Worm (Caenorhabditis elegans) whole organism, young adult: ENCODE results near the gene dph-7.
A peak's percentile ranks its signal among the peaks of the same experiment; 100 is the strongest.

Source experiments
- B0035.1 ChIP-seq: sonication (generic microtip); optimal IDR thresholded peaks from 2 replicates; lab custom pipeline; 2016; ENCODE audit warnings: missing genetic modification characterization, mild to moderate bottlenecking, missing compliant biosample characterization, missing genotype, missing genetic modification reagents
- B0336.3 ChIP-seq: fragments of 200-800 bp; sonication (Bioruptor generic); IDR thresholded peaks from 2 replicates; pipeline ENCODE4 v1.3.6; 2022; ENCODE audit warnings: missing genetic modification characterization, missing compliant biosample characterization
- F22D6.2 ChIP-seq: sonication (generic microtip); optimal IDR thresholded peaks from 2 replicates; lab custom pipeline; 2016; ENCODE audit warnings: mild to moderate bottlenecking, missing genetic modification characterization, missing compliant biosample characterization
- F37B4.10 ChIP-seq: fragments of 200-800 bp; sonication (Bioruptor generic); IDR thresholded peaks from 2 replicates; pipeline ENCODE4 v1.3.6; 2022; ENCODE audit warnings: missing genetic modification characterization, missing compliant biosample characterization
- F52B5.7 ChIP-seq: sonication (generic microtip); optimal IDR thresholded peaks from 2 replicates; lab custom pipeline; 2016; ENCODE audit warnings: mild to moderate bottlenecking, missing genetic modification characterization, missing compliant biosample characterization
- F55B11.4 ChIP-seq: sonication (generic microtip); optimal IDR thresholded peaks from 2 replicates; lab custom pipeline; 2016; ENCODE audit warnings: missing compliant biosample characterization, missing genetic modification characterization, borderline replicate concordance; ENCODE audit not compliant: insufficient read depth
- F57A8.1 ChIP-seq: fragments of 200-800 bp; sonication (Bioruptor generic); optimal IDR thresholded peaks from 2 replicates; lab custom pipeline; 2018; ENCODE audit warnings: mild to moderate bottlenecking, missing genetic modification characterization, moderate library complexity, missing compliant biosample characterization
- K11D2.4 ChIP-seq: fragments of 200-800 bp; sonication (Bioruptor generic); IDR thresholded peaks from 2 replicates; pipeline ENCODE4 v1.3.6; 2022; ENCODE audit warnings: missing genetic modification reagents, missing genetic modification characterization, missing compliant biosample characterization
- K12H6.12 ChIP-seq: fragments of 200-800 bp; sonication (Bioruptor generic); optimal IDR thresholded peaks from 2 replicates; lab custom pipeline; 2018; ENCODE audit warnings: mild to moderate bottlenecking, missing genetic modification characterization, missing compliant biosample characterization
- T26A5.8 ChIP-seq: sonication (generic microtip); optimal IDR thresholded peaks from 2 replicates; lab custom pipeline; 2016; ENCODE audit warnings: missing genetic modification characterization, missing compliant biosample characterization
- Y53G8AR.9 ChIP-seq: fragments of 200-800 bp; sonication (Bioruptor generic); conservative IDR thresholded peaks from 2 replicates; pipeline ENCODE4 v1.3.6; 2022; ENCODE audit warnings: missing genetic modification reagents, missing genetic modification characterization, missing compliant biosample characterization
- Y95B8A.8 ChIP-seq: fragments of 200-800 bp; sonication (Bioruptor generic); IDR thresholded peaks from 2 replicates; pipeline ENCODE4 v1.3.6; 2022; ENCODE audit warnings: missing genetic modification reagents, missing genetic modification characterization, missing compliant biosample characterization
- atf-7 ChIP-seq: sonication (generic microtip); optimal IDR thresholded peaks from 2 replicates; lab custom pipeline; 2017; ENCODE audit warnings: mild to moderate bottlenecking, missing genetic modification characterization, missing compliant biosample characterization
- athp-1 ChIP-seq: sonication (generic microtip); optimal IDR thresholded peaks from 2 replicates; lab custom pipeline; 2017; ENCODE audit warnings: mild to moderate bottlenecking, missing genetic modification characterization, missing compliant biosample characterization
- attf-5 ChIP-seq: fragments of 200-800 bp; sonication (Bioruptor generic); optimal IDR thresholded peaks from 2 replicates; lab custom pipeline; 2018; ENCODE audit warnings: mild to moderate bottlenecking, missing genetic modification characterization, missing compliant biosample characterization
- attf-6 ChIP-seq: fragments of 200-800 bp; sonication (Bioruptor generic); IDR thresholded peaks from 2 replicates; pipeline ENCODE4 v1.3.6; 2022; ENCODE audit warnings: missing genetic modification reagents, missing genetic modification characterization, missing compliant biosample characterization
- bed-1 ChIP-seq: fragments of 200-800 bp; sonication (Bioruptor generic); IDR thresholded peaks from 2 replicates; pipeline ENCODE4 v1.3.6; 2022; ENCODE audit warnings: missing genetic modification reagents, missing genetic modification characterization, missing compliant biosample characterization
- cebp-1 ChIP-seq, 2 experiments: fragments of 200-800 bp in 1 of 2; sonication (Bioruptor generic) in 1 of 2; sonication (generic microtip) in 1 of 2; IDR thresholded peaks in 1 of 2; optimal IDR thresholded peaks in 1 of 2; 2 replicates each; pipeline versions ENCODE4 v1.3.6 to Lab custom; 2017 to 2022; ENCODE audit warnings: missing compliant biosample characterization in 2 of 2, missing genetic modification characterization in 2 of 2, mild to moderate bottlenecking in 1 of 2, missing genetic modification reagents in 1 of 2, moderate library complexity in 1 of 2
- ceh-100 ChIP-seq: fragments of 200-800 bp; sonication (Bioruptor generic); IDR thresholded peaks from 2 replicates; pipeline ENCODE4 v1.3.6; 2022; ENCODE audit warnings: missing genetic modification reagents, missing genetic modification characterization, missing compliant biosample characterization
- ceh-58 ChIP-seq: fragments of 200-800 bp; sonication (Bioruptor generic); IDR thresholded peaks from 2 replicates; pipeline ENCODE4 v1.3.6; 2022; ENCODE audit warnings: missing genetic modification characterization, missing compliant biosample characterization
- chd-7 ChIP-seq: sonication (generic microtip); optimal IDR thresholded peaks from 2 replicates; lab custom pipeline; 2016; ENCODE audit warnings: mild to moderate bottlenecking, missing genetic modification characterization, moderate library complexity, missing compliant biosample characterization
- dox-1 ChIP-seq: fragments of 200-800 bp; sonication (Bioruptor generic); IDR thresholded peaks from 2 replicates; pipeline ENCODE4 v1.3.6; 2022; ENCODE audit warnings: missing genetic modification reagents, missing genetic modification characterization, missing compliant biosample characterization
- dpl-1 ChIP-seq: fragments of 150-350 bp; optimal IDR thresholded peaks from 2 replicates; lab custom pipeline; 2014; ENCODE audit warnings: missing biosample characterization, missing genetic modification reagents, missing genetic modification characterization
- efl-1 ChIP-seq: fragments of 150-350 bp; optimal IDR thresholded peaks from 2 replicates; lab custom pipeline; 2014; ENCODE audit warnings: missing biosample characterization, missing genetic modification reagents, missing genetic modification characterization
- egrh-3 ChIP-seq: fragments of 200-800 bp; sonication (Bioruptor generic); IDR thresholded peaks from 2 replicates; pipeline ENCODE4 v1.3.6; 2022; ENCODE audit warnings: missing genetic modification reagents, missing genetic modification characterization, missing compliant biosample characterization
- ekl-4 ChIP-seq: fragments of 200-800 bp; sonication (Bioruptor generic); IDR thresholded peaks from 2 replicates; pipeline ENCODE4 v1.3.6; 2022; ENCODE audit warnings: missing genetic modification reagents, missing genetic modification characterization, missing compliant biosample characterization
- fkh-3 ChIP-seq: sonication (generic microtip); optimal IDR thresholded peaks from 2 replicates; lab custom pipeline; 2016; ENCODE audit warnings: mild to moderate bottlenecking, missing genetic modification characterization, missing compliant biosample characterization
- him-1 ChIP-seq: sonication (generic microtip); optimal IDR thresholded peaks from 2 replicates; lab custom pipeline; 2016; ENCODE audit warnings: missing genotype, missing genetic modification reagents, missing genetic modification characterization, missing compliant biosample characterization
- hmg-20 ChIP-seq: fragments of 200-800 bp; sonication (Bioruptor generic); IDR thresholded peaks from 2 replicates; pipeline ENCODE4 v1.3.6; 2022; ENCODE audit warnings: missing genetic modification reagents, missing genetic modification characterization, missing compliant biosample characterization
- hsf-1 ChIP-seq: fragments of 200-800 bp; sonication (Bioruptor generic); IDR thresholded peaks from 2 replicates; pipeline ENCODE4 v1.3.6; 2022; ENCODE audit warnings: missing genetic modification reagents, missing genetic modification characterization, missing compliant biosample characterization
- lag-1 ChIP-seq: fragments of 200-800 bp; sonication (Bioruptor generic); IDR thresholded peaks from 2 replicates; pipeline ENCODE4 v1.3.6; 2022; ENCODE audit warnings: missing genetic modification reagents, missing genetic modification characterization, missing compliant biosample characterization
- lin-40 ChIP-seq: sonication (generic microtip); optimal IDR thresholded peaks from 2 replicates; lab custom pipeline; 2016; ENCODE audit warnings: missing genetic modification characterization, mild to moderate bottlenecking, missing compliant biosample characterization, missing genotype, missing genetic modification reagents
- lsy-27 ChIP-seq: sonication (generic microtip); optimal IDR thresholded peaks from 2 replicates; lab custom pipeline; 2017; ENCODE audit warnings: missing genetic modification characterization, mild to moderate bottlenecking, missing compliant biosample characterization, antibody characterized with exemption, missing genotype, borderline replicate concordance; ENCODE audit not compliant: insufficient read depth
- mcd-1 ChIP-seq: fragments of 200-800 bp; sonication (Bioruptor generic); IDR thresholded peaks from 2 replicates; pipeline ENCODE4 v1.3.6; 2022; ENCODE audit warnings: missing genetic modification reagents, missing genetic modification characterization, missing compliant biosample characterization
- nhr-179 ChIP-seq: sonication (generic microtip); optimal IDR thresholded peaks from 2 replicates; lab custom pipeline; 2016; ENCODE audit warnings: mild to moderate bottlenecking, missing genetic modification characterization, missing compliant biosample characterization
- nhr-80 ChIP-seq: sonication (generic microtip); optimal IDR thresholded peaks from 2 replicates; lab custom pipeline; 2016; ENCODE audit warnings: missing genetic modification characterization, missing compliant biosample characterization
- rec-8 ChIP-seq, 2 experiments: sonication (generic microtip); optimal IDR thresholded peaks; 2 replicates each; lab custom pipeline; 2016; ENCODE audit warnings: mild to moderate bottlenecking in 2 of 2, missing genetic modification characterization in 2 of 2, missing genetic modification reagents in 2 of 2, missing genotype in 2 of 2, missing biosample characterization in 1 of 2, missing compliant biosample characterization in 1 of 2, moderate library complexity in 1 of 2
- snpc-1.3 ChIP-seq: sonication (generic microtip); optimal IDR thresholded peaks from 2 replicates; lab custom pipeline; 2017; ENCODE audit warnings: missing genetic modification characterization, mild to moderate bottlenecking, missing compliant biosample characterization, antibody characterized with exemption, moderate library complexity, missing genotype, missing genetic modification reagents; ENCODE audit not compliant: insufficient read depth
- snpc-3.4 ChIP-seq: sonication (generic microtip); optimal IDR thresholded peaks from 2 replicates; lab custom pipeline; 2017; ENCODE audit warnings: missing genetic modification characterization, mild to moderate bottlenecking, missing compliant biosample characterization, antibody characterized with exemption, moderate library complexity, missing genotype, missing genetic modification reagents
- tbp1 ChIP-seq: fragments of 200-800 bp; sonication (Bioruptor generic); optimal IDR thresholded peaks from 2 replicates; lab custom pipeline; 2018; ENCODE audit warnings: mild to moderate bottlenecking, missing genetic modification characterization, missing compliant biosample characterization
- tbx-9 ChIP-seq: sonication (generic microtip); optimal IDR thresholded peaks from 2 replicates; lab custom pipeline; 2016; ENCODE audit warnings: borderline replicate concordance, missing genetic modification characterization, inconsistent platforms, missing compliant biosample characterization
- tlf-1 ChIP-seq: fragments of 200-800 bp; sonication (Bioruptor generic); optimal IDR thresholded peaks from 2 replicates; lab custom pipeline; 2018; ENCODE audit warnings: mild to moderate bottlenecking, missing genetic modification characterization, missing compliant biosample characterization
- zfh-2 ChIP-seq: fragments of 200-800 bp; sonication (Bioruptor generic); conservative IDR thresholded peaks from 2 replicates; pipeline ENCODE4 v1.3.6; 2022; ENCODE audit warnings: missing genetic modification reagents, missing genetic modification characterization, missing compliant biosample characterization
- ztf-26 ChIP-seq: sonication (generic microtip); optimal IDR thresholded peaks from 2 replicates; lab custom pipeline; 2017; ENCODE audit warnings: missing genetic modification characterization, missing compliant biosample characterization
- ztf-3 ChIP-seq: fragments of 200-800 bp; sonication (Bioruptor generic); optimal IDR thresholded peaks from 2 replicates; lab custom pipeline; 2018; ENCODE audit warnings: mild to moderate bottlenecking, missing genetic modification characterization, missing compliant biosample characterization

dph-7 gene

ce11 chrIII:13346785-13347184 lies 31.9 kb downstream of the dph-7 start, which contains the start of gene mtm-6:
TSS of gene mtm-6 (plus strand) at chrIII:13347085.
- TF ChIP-seq ceh-100 (GFP tag; lab: Robert Waterston, UW) (no peak), B0035.1 (tag; lab: Kevin White, UChicago) (no peak), F22D6.2 (no peak), dpl-1 (GFP tag; lab: Kevin White, UChicago) (no peak), him-1 (tag; lab: Kevin White, UChicago) (no peak), tlf-1 (GFP tag; lab: Kevin White, UChicago) (peak; percentile 41), fkh-3 (tag; lab: Kevin White, UChicago) (peak; percentile 49), zfh-2 (GFP tag; lab: Robert Waterston, UW) (no peak), B0336.3 (GFP tag; lab: Robert Waterston, UW) (peak; percentile 43; the same call in 1 of the 2 replicates), efl-1 (GFP tag; lab: Kevin White, UChicago) (no peak), Y53G8AR.9 (GFP tag; lab: Robert Waterston, UW) (no peak), lin-40 (tag; lab: Kevin White, UChicago) (no peak), attf-6 (no peak), F52B5.7 (tag; lab: Kevin White, UChicago) (no peak), egrh-3 (GFP tag; lab: Robert Waterston, UW) (peak; percentile 40; the same call in 1 of the 2 replicates), ztf-26 (tag; lab: Kevin White, UChicago) (no peak), dox-1 (peak; percentile 35; the same call in 1 of the 2 replicates), nhr-80 (tag; lab: Kevin White, UChicago) (no peak), F55B11.4 (no peak), F37B4.10 (GFP tag; lab: Robert Waterston, UW) (no peak), cebp-1 (GFP tag; IDR thresholded peaks at IDR 0.05; lab: Robert Waterston, UW) (no peak), cebp-1 (tag; optimal IDR thresholded peaks at IDR 0.05; lab: Kevin White, UChicago) (peak; percentile 43), ekl-4 (no peak), K11D2.4 (no peak), T26A5.8 (no peak), snpc-3.4 (tag; lab: Kevin White, UChicago) (no peak), snpc-1.3 (tag; lab: Kevin White, UChicago) (no peak), bed-1 (GFP tag; lab: Robert Waterston, UW) (no peak), tbp1 (GFP tag; lab: Kevin White, UChicago) (peak; percentile 6), atf-7 (tag; lab: Kevin White, UChicago) (peak; percentile 27), F57A8.1 (GFP tag; lab: Kevin White, UChicago) (no peak), K12H6.12 (tag; lab: Kevin White, UChicago) (no peak), attf-5 (GFP tag; lab: Kevin White, UChicago) (peak; percentile 9), Y95B8A.8 (GFP tag; lab: Robert Waterston, UW) (no peak), athp-1 (tag; lab: Kevin White, UChicago) (peak; percentile 25), nhr-179 (tag; lab: Kevin White, UChicago) (no peak)
- TF ChIP-seq, all 124 proteins: peak for 10

ce11 chrIII:13347782-13348327 lies 32.9 kb downstream of the dph-7 start:
- TF ChIP-seq cebp-1 (GFP tag; IDR thresholded peaks at IDR 0.05; lab: Robert Waterston, UW) (no peak), cebp-1 (tag; optimal IDR thresholded peaks at IDR 0.05; lab: Kevin White, UChicago) (peak; percentile 48), F57A8.1 (GFP tag; lab: Kevin White, UChicago) (no peak), zfh-2 (GFP tag; lab: Robert Waterston, UW) (peak; percentile 35; the same call in 1 of the 2 replicates)

ce11 chrIII:13348891-13349290 lies 34.0 kb downstream of the dph-7 start:
- TF ChIP-seq tbx-9 (no peak), hsf-1 (GFP tag; lab: Robert Waterston, UW) (no peak), lag-1 (no peak), hmg-20 (GFP tag; lab: Robert Waterston, UW) (no peak), lin-40 (tag; lab: Kevin White, UChicago) (no peak), cebp-1 (GFP tag; IDR thresholded peaks at IDR 0.05; lab: Robert Waterston, UW) (no peak), cebp-1 (tag; optimal IDR thresholded peaks at IDR 0.05; lab: Kevin White, UChicago) (no peak), chd-7 (tag; lab: Kevin White, UChicago) (no peak), rec-8 (tag; optimal IDR thresholded peaks at IDR 0.05; lab: Kevin White, UChicago) (no peak), K12H6.12 (tag; lab: Kevin White, UChicago) (no peak), lsy-27 (no peak), ceh-58 (GFP tag; lab: Robert Waterston, UW) (no peak), mcd-1 (no peak), ztf-3 (GFP tag; lab: Kevin White, UChicago) (no peak)
